Worm (Caenorhabditis elegans) whole organism, L4/young adult: ENCODE data around the gene trxr-2.

Experiments
- W03F9.2 ChIP-seq: fragments of 150-350 bp; optimal IDR thresholded peaks from 2 replicates; lab custom pipeline; 2014; ENCODE audit warnings: missing biosample characterization, missing genetic modification characterization
- dao-5 ChIP-seq: sonication (generic microtip); optimal IDR thresholded peaks from 2 replicates; lab custom pipeline; 2016; ENCODE audit warnings: missing genotype, missing genetic modification characterization, moderate library complexity, missing compliant biosample characterization
- him-1 ChIP-seq: sonication (generic microtip); optimal IDR thresholded peaks from 2 replicates; lab custom pipeline; 2016; ENCODE audit warnings: missing genotype, missing genetic modification reagents, missing genetic modification characterization, missing compliant biosample characterization

Gene trxr-2

DNA sequence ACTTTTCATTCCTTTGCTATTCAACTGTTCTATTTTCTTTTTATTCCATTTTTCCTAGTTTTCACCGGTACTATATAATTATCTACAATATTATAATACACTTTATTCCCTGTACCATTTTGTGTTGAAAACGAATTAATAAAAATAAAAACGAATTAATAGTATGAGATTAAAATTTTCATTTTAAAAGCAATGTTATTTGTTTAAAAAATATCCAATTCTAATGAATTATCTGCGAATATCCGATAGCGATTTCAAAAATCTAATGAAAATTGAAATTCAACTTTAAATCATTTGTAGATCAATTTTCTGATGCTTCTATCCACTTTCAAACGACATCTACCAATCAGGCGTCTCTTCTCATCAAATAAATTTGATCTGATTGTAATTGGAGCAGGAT is at the start of gene trxr-2:
trxr-2 (plus strand) TSS at position 301 of the 400 bp plus-strand sequence.
- TF ChIP-seq W03F9.2 (tag; lab: Kevin White, UChicago) (no peak), dao-5 (tag; lab: Kevin White, UChicago) (no peak), him-1 (tag; lab: Kevin White, UChicago) (no peak)

DNA sequence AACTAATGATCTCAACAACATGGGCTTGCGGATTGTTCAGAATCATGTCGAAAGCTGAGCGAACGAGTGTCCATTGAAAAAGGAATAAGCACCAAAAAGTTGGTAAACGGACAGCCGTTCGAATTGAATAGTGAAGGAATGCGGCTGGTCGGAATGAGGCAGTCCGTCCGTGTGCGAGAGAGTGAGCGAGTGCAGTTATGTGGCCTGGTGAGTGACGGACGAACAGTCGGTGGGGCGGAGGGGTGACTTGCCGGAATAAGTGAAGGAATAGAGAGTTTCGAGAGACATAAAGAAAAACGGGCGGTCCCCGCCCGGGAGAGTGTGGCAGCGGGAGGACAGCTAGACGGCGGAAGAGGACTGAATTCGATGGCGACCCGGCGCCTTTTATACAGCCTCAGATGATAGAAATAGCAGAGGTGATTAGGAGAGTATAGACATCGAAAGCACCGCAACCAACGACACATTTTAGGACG is 48.2 kb upstream of the trxr-2 start:
- no peak for TF ChIP-seq him-1 (tag; lab: Kevin White, UChicago)
- TF ChIP-seq W03F9.2 (tag; lab: Kevin White, UChicago) = peak; percentile 45
- TF ChIP-seq dao-5 (tag; lab: Kevin White, UChicago) = peak; percentile 45

DNA sequence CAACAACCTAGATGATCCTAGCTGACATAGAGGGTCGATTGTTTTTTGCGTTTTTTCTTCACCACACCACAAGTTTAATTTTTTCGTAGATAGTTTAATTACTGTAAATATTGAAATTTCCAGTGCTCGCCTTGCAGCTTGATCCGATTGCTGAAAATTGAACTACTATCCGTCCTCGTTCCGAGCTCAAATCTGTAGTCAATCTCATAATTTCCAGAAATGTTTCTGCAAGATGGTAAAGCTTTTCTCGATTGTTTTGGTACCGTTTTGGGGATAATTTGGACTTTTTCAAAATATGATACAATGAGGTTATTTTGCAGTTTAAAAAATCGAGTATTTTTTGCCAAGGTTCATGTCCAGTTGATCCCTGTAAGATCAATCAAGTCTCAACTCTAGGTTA is 47.5 kb upstream of the trxr-2 start:
- TF ChIP-seq him-1 (tag; lab: Kevin White, UChicago) (no peak), W03F9.2 (tag; lab: Kevin White, UChicago) (no peak)

DNA sequence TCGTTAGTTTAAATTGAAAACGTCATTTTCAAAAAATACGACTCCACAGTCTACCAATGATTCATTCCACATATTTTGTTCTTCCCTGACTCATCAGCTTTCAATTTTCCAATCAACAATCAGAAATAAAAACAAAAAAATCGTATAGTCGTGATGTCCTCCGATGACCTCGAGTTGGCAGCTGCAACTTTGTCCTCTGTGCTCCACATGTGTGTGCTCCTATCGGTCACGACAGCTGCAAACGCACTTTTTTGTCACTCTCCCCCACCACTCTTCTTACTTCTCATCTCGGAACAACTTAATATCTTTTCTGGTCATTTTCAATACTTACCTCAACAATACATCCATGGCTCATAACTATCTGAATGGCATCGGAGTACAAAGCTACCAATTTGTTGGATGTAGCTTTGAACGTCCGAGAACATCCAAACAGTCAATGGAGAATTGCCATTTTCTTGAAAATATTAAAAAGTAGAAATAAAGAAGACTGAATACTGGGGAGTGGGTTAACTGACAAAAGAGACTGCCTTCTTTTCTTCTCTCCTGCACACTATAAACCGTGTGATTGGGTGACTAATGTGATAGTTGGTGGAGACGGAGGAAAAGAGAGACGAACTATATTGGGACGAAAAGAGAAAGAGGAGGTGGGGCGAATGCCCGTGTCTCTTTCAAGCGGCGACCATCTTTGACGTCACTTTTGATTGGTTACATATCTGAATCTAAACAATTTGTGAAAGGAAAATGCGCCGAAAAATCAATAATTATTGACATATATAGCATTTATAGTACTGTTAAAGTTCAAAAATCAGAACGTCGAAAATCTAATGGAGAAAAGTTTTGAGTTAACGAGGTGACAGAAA is 46.4 kb upstream of the trxr-2 start:
- TF ChIP-seq dao-5 (tag; lab: Kevin White, UChicago) (no peak), him-1 (tag; lab: Kevin White, UChicago) (no peak), W03F9.2 (tag; lab: Kevin White, UChicago) (no peak)

DNA sequence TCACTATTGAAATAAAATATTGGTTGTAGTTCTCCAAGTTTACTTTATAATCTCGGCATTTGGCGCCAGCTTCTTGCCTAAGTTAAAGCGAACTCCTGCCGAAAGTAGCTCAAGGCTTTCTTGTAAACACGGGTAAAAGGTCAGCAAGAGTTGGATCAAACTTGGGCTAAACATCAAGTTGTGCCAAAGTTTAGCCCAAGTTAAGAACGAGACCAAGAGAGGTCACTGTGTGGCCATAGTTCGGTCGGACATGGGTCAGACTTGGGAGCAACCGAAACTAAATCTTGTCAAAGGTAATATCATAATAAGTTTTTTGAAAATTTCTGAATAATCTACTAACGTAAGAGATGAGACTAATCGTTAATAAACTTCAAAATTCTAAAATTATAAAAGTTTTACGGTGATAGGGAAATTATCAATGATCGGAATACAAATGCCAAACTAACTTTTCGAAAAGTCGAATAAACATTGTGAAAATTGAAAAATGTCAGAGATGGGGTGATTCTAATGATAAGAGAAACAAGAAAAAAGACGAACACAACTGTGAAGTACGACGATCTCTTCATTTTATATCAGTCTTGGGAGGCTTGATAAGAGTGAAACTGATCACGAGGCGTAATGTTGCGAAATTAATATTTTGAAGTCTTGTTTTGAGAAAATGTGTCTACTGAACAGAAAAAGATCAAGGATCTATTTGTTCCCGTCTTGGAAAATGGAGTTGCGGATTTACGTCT is 45.5 kb upstream of the trxr-2 start:
- TF ChIP-seq dao-5 (tag; lab: Kevin White, UChicago) = no peak
- TF ChIP-seq W03F9.2 (tag; lab: Kevin White, UChicago) = peak; percentile 22

DNA sequence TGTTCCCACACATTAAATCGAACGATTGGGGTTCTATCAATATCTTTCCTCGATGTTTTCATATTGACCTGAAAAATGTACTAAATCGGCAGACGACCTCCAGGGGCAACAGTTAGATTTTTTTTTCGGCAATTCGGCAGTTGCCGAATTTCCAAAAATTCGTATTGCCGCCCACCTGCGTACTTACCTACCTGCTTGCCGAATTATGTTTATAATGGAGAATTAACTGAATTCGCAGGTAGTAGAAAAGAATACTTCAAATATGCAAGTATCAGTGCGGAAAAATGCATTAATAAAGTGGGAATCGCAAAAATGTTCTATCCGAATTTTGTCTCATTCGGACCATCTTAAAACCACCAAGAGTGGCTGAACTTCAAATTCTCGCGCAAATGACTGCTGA is 43.9 kb upstream of the trxr-2 start:
- TF ChIP-seq dao-5 (tag; lab: Kevin White, UChicago) (no peak), W03F9.2 (tag; lab: Kevin White, UChicago) (no peak), him-1 (tag; lab: Kevin White, UChicago) (no peak)

DNA sequence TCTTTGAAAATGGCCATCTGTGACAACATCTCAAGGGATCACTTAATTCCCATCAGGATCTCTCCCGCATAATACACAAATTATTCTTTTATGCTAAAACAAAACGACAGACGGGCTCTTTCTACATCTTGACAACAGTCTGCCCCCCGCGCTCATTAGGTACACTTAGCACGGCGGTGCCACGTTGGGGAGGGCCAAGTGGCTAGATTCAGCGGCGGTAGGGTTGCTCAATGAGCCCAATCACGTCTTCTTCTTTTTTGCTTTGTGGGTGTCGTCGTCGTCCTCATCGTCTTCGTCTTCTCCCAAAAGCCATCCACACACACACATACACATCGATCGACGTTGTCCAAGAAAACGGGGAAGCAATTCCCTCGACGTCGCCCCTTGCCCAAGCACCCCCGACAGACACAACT is 40.5 kb upstream of the trxr-2 start:
- no peak for TF ChIP-seq dao-5 (tag; lab: Kevin White, UChicago)
- peak; percentile 60 for TF ChIP-seq him-1 (tag; lab: Kevin White, UChicago)

DNA sequence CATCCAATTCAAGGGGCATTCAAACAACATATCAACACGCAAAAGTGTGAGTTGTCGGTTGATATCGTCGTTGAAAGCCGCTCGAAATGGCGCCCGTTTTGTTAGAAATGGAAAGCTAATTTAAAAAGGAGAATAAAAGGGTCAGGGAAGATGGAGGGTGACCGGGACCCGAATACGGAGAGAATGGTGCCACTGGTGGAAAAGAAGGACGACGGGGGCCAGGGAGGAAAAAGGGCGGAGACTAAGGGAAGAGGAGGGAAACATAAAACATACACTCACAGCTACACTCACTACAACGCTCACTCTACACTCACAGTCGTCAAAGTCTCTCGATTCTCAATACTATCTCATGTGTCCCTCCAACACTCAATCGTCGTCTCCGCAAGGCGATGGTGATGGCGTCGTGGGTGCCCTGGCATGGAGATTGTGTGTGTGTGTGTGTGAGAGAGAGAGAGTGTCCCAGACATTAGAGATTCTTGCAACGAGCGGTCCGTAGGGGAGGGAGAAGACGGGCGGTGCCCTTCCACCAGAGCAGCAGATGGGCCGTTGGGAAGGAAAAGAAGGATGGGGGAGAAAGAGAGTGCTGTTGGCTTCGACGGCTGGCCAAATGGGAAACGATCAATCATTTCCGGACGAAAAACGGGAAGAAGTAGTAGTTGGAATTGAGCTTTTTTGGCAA is 39.4 kb upstream of the trxr-2 start:
- TF ChIP-seq W03F9.2 (tag; lab: Kevin White, UChicago) (no peak), him-1 (tag; lab: Kevin White, UChicago) (peak; percentile 86)

DNA sequence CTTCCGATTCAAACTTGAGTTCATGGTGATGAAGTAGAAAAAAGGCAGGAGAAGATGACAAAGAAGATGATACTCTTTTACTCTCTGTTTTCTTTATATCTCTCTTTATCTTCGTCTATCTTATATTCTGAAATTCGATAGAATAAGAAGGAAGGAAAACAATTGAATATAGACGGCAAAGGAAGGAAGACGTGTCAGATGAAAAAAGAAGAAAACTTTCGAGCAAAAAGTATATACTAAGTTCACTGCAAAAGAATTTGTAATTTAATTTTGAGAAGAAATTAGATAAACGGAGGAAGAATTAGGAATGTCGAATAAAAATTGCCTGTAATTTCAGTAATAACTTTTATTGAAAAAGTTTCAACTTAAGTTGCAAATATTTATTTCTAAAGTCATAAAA is 36.6 kb upstream of the trxr-2 start, which contains the start of gene K01F9.2:
K01F9.2 (minus strand) TSS at position 127 of the 400 bp plus-strand sequence.
- TF ChIP-seq dao-5 (tag; lab: Kevin White, UChicago) (no peak), him-1 (tag; lab: Kevin White, UChicago) (no peak), W03F9.2 (tag; lab: Kevin White, UChicago) (no peak)

DNA sequence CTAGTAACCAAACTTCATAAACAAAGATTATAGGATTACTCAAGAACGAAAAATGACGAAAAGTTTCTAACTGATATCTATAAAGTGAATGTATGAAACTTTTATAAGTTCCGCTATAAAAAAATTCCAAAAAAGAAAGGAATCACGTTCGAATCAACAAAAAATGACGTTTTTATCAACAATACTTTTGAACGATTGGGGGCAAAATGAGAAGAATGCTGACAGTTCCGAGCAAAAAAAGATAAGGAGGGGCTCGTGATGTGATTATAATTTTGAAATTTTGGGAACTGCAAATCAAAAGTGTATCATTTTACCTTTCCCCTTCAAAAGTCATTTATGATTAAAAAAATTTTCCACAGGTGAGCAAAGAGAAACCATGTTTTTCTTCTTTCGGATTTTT is 34.6 kb upstream of the trxr-2 start:
- TF ChIP-seq dao-5 (tag; lab: Kevin White, UChicago) (no peak), W03F9.2 (tag; lab: Kevin White, UChicago) (no peak), him-1 (tag; lab: Kevin White, UChicago) (no peak)

DNA sequence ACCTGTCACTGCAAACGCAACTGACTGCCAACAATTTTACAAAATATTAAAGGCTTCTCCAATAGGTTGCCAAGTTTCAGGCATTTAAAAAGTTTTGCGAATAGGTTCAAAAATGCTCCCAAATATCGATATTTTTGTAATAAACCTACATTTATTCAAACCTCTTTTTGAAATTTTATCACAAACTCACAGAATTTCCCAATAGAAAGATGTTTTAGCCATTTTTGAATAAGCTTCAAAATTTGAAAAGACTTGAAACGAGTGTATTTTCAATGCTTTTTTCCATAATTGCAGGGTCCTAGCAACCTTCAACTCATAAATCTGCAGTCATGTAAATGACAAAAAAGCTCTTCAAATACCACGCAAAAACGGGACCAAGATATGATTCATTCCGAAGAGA is 31.2 kb upstream of the trxr-2 start:
- TF ChIP-seq him-1 (tag; lab: Kevin White, UChicago) = no peak
- TF ChIP-seq dao-5 (tag; lab: Kevin White, UChicago) = no peak
- no peak for TF ChIP-seq W03F9.2 (tag; lab: Kevin White, UChicago)

DNA sequence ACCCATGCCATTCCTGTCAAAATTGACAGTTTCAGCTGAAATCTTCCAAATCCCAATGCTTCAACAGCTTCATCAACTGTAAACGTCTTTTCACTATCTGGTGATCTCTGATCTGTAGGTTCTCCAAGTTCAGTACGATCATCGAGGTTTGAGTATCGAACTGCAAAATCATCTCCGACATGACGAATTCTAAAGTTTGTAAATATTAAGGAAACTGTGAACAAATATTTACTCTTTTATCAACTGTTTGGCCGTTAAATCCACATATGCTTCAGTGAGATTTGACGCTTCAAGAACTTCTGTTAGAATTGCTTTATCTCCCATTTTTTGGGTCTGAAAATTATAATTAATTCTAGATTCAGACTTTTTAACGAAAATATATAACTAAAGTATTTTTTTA is 28.4 kb upstream of the trxr-2 start, which contains the start of gene svop-1:
svop-1 (minus strand) TSS at position 339 of the 400 bp plus-strand sequence.
- TF ChIP-seq dao-5 (tag; lab: Kevin White, UChicago) (no peak), W03F9.2 (tag; lab: Kevin White, UChicago) (no peak), him-1 (tag; lab: Kevin White, UChicago) (no peak)

DNA sequence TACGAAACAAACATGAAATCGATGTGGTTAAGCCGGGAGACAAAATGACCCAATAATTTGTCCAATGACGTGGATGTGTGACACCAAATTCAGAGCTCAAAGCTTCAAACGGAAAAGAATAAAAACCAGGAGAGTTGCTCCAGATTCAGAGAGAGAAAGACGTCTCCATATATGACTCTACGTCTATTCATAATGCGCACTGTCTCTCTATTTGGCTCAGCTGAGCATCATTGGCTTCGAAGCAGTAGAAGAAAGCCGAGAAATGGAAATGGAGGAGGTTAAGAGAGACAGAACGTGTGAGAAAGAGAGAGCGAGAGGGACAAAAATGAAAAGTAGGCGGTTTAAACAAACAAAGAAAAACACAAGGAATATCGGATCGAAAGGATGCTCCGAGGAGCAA is 27.3 kb upstream of the trxr-2 start:
- TF ChIP-seq W03F9.2 (tag; lab: Kevin White, UChicago) (no peak), dao-5 (tag; lab: Kevin White, UChicago) (no peak), him-1 (tag; lab: Kevin White, UChicago) (peak; percentile 2)
